Worm (Caenorhabditis elegans): ENCODE measurements around the gene K10G4.3.

The K10G4.3 gene

DNA sequence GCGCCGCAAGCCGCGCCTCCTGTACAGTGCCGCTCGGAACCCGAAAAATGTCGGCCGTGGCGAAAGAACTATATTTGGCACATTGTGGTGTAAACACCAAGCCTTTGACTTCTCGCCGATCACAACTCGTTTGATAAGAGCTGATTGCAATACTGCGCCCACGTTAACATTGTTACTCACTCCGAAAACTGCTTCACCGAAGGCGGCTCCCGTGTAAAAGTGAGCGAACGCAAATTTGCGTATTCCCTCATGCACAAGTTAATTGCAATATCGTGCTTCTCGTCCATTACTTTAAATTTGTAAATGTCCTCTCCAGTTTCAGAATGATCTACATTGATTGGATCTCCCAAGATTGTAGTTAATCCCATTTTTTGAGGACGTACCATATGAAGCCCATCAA is 19.4 kb upstream of the K10G4.3 start:
- TF ChIP-seq ztf-11 (tag; optimal IDR thresholded peaks at IDR 0.05) = no peak
- no peak for TF ChIP-seq mml-1 (tag; optimal IDR thresholded peaks at IDR 0.05)
- TF ChIP-seq ztf-4 (tag; optimal IDR thresholded peaks at IDR 0.05) = no peak

DNA sequence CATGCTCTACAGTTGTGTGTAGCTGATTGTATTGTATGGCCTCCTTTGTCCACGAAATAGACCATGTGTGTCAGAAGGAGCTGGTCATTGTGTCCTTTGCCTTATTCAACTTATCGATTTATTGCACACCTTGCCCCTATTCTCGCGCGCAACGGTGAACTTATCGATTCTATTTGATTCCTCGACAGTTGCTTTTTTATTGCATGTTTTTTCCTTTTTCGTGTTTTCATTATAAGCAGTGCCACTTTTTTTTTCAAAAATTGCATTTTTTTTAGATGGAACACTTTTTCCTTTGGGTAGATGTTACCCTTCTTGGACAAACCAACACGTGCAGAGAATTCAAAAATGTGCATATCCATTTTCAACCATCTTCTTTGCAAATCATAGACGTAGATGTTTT is 8.5 kb upstream of the K10G4.3 start, which contains the start of gene K10G4.10:
Gene K10G4.10, plus strand, starts transcription at position 301 of the 400 bp plus-strand sequence.
- TF ChIP-seq lsy-12 (tag; optimal IDR thresholded peaks at IDR 0.05) (no peak), nhr-11 (tag; optimal IDR thresholded peaks at IDR 0.05) (no peak), nhr-76 (tag; optimal IDR thresholded peaks at IDR 0.05) (no peak), unc-62 (GFP tag; optimal IDR thresholded peaks at IDR 0.05) (no peak), R02D3.7 (tag; optimal IDR thresholded peaks at IDR 0.05) (no peak), nhr-77 (tag; optimal IDR thresholded peaks at IDR 0.05) (no peak), mml-1 (tag; optimal IDR thresholded peaks at IDR 0.05) (no peak), mdl-1 (tag; optimal IDR thresholded peaks at IDR 0.05) (no peak), ztf-11 (tag; optimal IDR thresholded peaks at IDR 0.05) (no peak), ama-1 (optimal IDR thresholded peaks at IDR 0.05) (no peak), sea-2 (GFP tag; optimal IDR thresholded peaks at IDR 0.05) (no peak), unc-39 (tag; optimal IDR thresholded peaks at IDR 0.05) (no peak), fkh-2 (tag; optimal IDR thresholded peaks at IDR 0.05) (no peak), jun-1 (tag; optimal IDR thresholded peaks at IDR 0.05) (no peak)

DNA sequence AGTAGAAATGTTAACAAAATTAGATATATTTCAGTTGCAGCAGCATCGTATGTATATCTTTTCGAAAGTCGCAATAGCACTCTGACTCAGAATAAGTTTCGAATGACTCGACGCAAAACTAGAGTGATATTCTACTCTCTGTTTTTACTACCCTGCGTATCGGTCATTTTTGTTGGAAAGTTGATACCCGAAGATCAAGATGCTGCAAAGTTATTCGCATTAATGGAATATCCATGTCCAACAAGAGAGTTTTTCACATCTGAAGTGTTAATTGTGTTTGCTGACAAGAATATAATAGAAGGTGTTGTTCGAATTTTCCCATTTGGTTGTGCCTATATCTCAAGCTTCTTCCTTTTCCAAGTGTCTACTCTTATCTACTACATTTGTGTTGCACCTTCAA is 7.4 kb upstream of the K10G4.3 start:
- no peak for TF ChIP-seq ztf-4 (tag; optimal IDR thresholded peaks at IDR 0.05)
- no peak for TF ChIP-seq nhr-43 (tag; optimal IDR thresholded peaks at IDR 0.05; ENCODE audit: poor library complexity, severe bottlenecking)
- TF ChIP-seq nhr-23 (tag; optimal IDR thresholded peaks at IDR 0.05) = no peak
- TF ChIP-seq fkh-2 (tag; optimal IDR thresholded peaks at IDR 0.05) = no peak
- TF ChIP-seq nhr-28 (tag; optimal IDR thresholded peaks at IDR 0.05) = no peak
- no peak for TF ChIP-seq egl-5 (tag; optimal IDR thresholded peaks at IDR 0.05)
- TF ChIP-seq ceh-28 (tag; optimal IDR thresholded peaks at IDR 0.05) = no peak

DNA sequence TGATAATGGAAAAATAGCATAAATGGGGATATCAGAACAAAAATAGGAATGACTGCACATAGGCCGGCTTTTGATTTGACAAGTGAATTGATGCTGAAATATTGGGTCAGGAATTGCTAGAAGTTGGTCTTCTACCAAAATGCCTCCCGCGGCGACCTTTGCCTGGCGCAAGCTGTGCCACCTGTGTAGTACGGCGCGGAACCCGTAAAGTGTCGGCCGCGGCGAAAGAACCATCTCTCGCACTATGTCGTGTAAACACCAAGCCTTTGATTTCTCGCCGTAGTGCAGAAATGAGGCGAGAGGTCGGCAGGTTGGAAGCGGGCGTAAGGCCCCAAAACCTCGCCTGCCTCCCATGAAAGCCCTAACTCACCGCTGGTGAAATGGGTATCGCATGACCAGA is 3.4 kb downstream of the K10G4.3 start:
- TF ChIP-seq nhr-43 (tag; optimal IDR thresholded peaks at IDR 0.05; ENCODE audit: poor library complexity, severe bottlenecking) = no peak
- TF ChIP-seq snpc-4 (tag; optimal IDR thresholded peaks at IDR 0.05) = peak; percentile 19

DNA sequence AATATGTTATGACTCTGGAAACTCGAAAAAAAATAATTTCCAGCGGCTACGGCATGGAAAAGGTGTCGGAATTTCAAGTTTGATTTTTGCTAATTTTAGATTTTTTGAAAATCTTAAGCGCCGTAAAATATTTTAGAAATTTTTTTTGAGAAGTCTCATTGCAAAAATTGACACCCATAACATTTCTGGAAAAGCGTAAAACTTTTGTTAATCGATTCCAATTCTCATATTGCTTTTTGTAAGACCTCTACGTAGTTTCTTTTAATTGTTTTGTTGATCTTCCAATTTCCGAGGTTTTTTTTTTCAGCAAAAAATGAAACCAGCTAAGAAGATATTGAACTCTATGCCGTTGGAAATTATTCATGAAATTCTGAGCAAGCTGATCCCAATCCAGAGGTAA is 5.9 kb downstream of the K10G4.3 start, which contains the start of gene fbxa-85:
Gene fbxa-85, plus strand, starts transcription at position 301 of the 400 bp plus-strand sequence.
- TF ChIP-seq nhr-67 (tag; optimal IDR thresholded peaks at IDR 0.05) = no peak
- TF ChIP-seq sea-2 (GFP tag; optimal IDR thresholded peaks at IDR 0.05) = no peak
- no peak for TF ChIP-seq hmg-11 (tag; optimal IDR thresholded peaks at IDR 0.05)
- TF ChIP-seq unc-62 (GFP tag; optimal IDR thresholded peaks at IDR 0.05) = no peak
- TF ChIP-seq ceh-28 (tag; optimal IDR thresholded peaks at IDR 0.05) = no peak
- TF ChIP-seq nhr-77 (tag; optimal IDR thresholded peaks at IDR 0.05) = no peak
- TF ChIP-seq skn-1 (tag; optimal IDR thresholded peaks at IDR 0.05) = no peak
- TF ChIP-seq mdl-1 (tag; optimal IDR thresholded peaks at IDR 0.05) = no peak
- no peak for TF ChIP-seq eor-1 (tag; optimal IDR thresholded peaks at IDR 0.05)
- no peak for TF ChIP-seq ztf-4 (tag; optimal IDR thresholded peaks at IDR 0.05)
- TF ChIP-seq nhr-25 (tag; optimal IDR thresholded peaks at IDR 0.05) = no peak
- TF ChIP-seq fos-1 (tag; optimal IDR thresholded peaks at IDR 0.05) = no peak
- TF ChIP-seq snpc-4 (tag; optimal IDR thresholded peaks at IDR 0.05) = no peak
- TF ChIP-seq nhr-23 (tag; optimal IDR thresholded peaks at IDR 0.05) = no peak
- TF ChIP-seq elt-3 (tag; optimal IDR thresholded peaks at IDR 0.05) = no peak
- no peak for TF ChIP-seq fkh-10 (GFP tag; optimal IDR thresholded peaks at IDR 0.05)

DNA sequence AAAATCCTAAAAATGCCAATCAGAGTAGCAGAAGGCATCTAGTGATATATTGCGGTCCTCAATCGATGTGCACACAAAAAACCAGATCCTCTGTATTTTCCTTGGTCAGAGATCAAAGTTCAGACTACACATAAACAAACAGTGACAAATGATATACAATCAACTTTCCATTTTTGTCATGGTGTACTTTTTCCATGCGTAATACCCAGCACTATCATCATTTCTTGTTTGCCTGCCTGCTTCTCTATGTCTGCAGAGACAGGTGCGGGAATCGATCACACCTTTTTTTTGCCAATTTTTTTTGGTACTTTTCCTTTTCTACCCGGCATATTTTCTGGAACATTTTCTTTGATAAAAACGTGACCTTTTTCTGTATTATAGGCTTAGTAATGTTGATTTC is 6.5 kb downstream of the K10G4.3 start:
- TF ChIP-seq ceh-16 (tag; optimal IDR thresholded peaks at IDR 0.05) = no peak
- TF ChIP-seq nhr-28 (tag; optimal IDR thresholded peaks at IDR 0.05) = no peak
- no peak for TF ChIP-seq eor-1 (tag; optimal IDR thresholded peaks at IDR 0.05)
- TF ChIP-seq ztf-4 (tag; optimal IDR thresholded peaks at IDR 0.05) = no peak
- TF ChIP-seq ceh-9 (tag; optimal IDR thresholded peaks at IDR 0.05) = no peak
- no peak for TF ChIP-seq daf-12 (tag; optimal IDR thresholded peaks at IDR 0.05)
- TF ChIP-seq nhr-67 (tag; optimal IDR thresholded peaks at IDR 0.05) = no peak
- TF ChIP-seq unc-39 (tag; optimal IDR thresholded peaks at IDR 0.05) = no peak
- TF ChIP-seq elt-3 (tag; optimal IDR thresholded peaks at IDR 0.05) = no peak
- TF ChIP-seq R02D3.7 (tag; optimal IDR thresholded peaks at IDR 0.05) = no peak
- TF ChIP-seq ztf-11 (tag; optimal IDR thresholded peaks at IDR 0.05) = no peak
- TF ChIP-seq sea-2 (GFP tag; optimal IDR thresholded peaks at IDR 0.05) = no peak
- peak; percentile 72 for TF ChIP-seq skn-1 (tag; optimal IDR thresholded peaks at IDR 0.05)
- no peak for TF ChIP-seq pha-4 (tag; optimal IDR thresholded peaks at IDR 0.05)
- no peak for TF ChIP-seq zag-1 (tag; optimal IDR thresholded peaks at IDR 0.05)
- TF ChIP-seq ZK546.5 (tag; optimal IDR thresholded peaks at IDR 0.05) = no peak
- TF ChIP-seq fos-1 (tag; optimal IDR thresholded peaks at IDR 0.05) = no peak
- TF ChIP-seq ceh-28 (tag; optimal IDR thresholded peaks at IDR 0.05) = no peak
- TF ChIP-seq nfya-1 (tag; optimal IDR thresholded peaks at IDR 0.05; ENCODE audit: insufficient read depth) = no peak
- TF ChIP-seq pqm-1 (tag; optimal IDR thresholded peaks at IDR 0.05) = peak; percentile 14
- peak; percentile 50 for TF ChIP-seq elt-2 (tag; optimal IDR thresholded peaks at IDR 0.05)
- no peak for TF ChIP-seq nhr-23 (tag; optimal IDR thresholded peaks at IDR 0.05)
- TF ChIP-seq hmg-11 (tag; optimal IDR thresholded peaks at IDR 0.05) = no peak
